Worm (Caenorhabditis elegans): ENCODE data around the gene sfa-1.

ce11 chrIV:17084317-17084716 lies 26.5 kb downstream of the sfa-1 start:
- TF ChIP-seq unc-62 (GFP tag; optimal IDR thresholded peaks at IDR 0.05) = no peak
- no peak for TF ChIP-seq ztf-11 (tag; optimal IDR thresholded peaks at IDR 0.05)
- no peak for TF ChIP-seq ama-1 (optimal IDR thresholded peaks at IDR 0.05)
- no peak for TF ChIP-seq fkh-10 (GFP tag; optimal IDR thresholded peaks at IDR 0.05)
- TF ChIP-seq unc-30 (tag; optimal IDR thresholded peaks at IDR 0.05) = no peak
- no peak for TF ChIP-seq skn-1 (tag; optimal IDR thresholded peaks at IDR 0.05)
- TF ChIP-seq mdl-1 (tag; optimal IDR thresholded peaks at IDR 0.05) = no peak
- peak in 2 of 3 experiments; percentile 20 to 30 for TF ChIP-seq dpl-1 (GFP tag; optimal IDR thresholded peaks at IDR 0.05)
- TF ChIP-seq lin-39 (tag; optimal IDR thresholded peaks at IDR 0.05) = no peak
- TF ChIP-seq lsy-2 (tag; optimal IDR thresholded peaks at IDR 0.05) = peak in 1 of 2 experiments; percentile 22
- no peak for TF ChIP-seq rnt-1 (tag; optimal IDR thresholded peaks at IDR 0.05)
- no peak for TF ChIP-seq mep-1 (tag; optimal IDR thresholded peaks at IDR 0.05)
